Fruit fly (Drosophila melanogaster) whole organism, prepupa: ENCODE data around the gene CARPB.
A peak's percentile ranks its signal among the peaks of the same experiment; 100 is the strongest.

Source experiments
- CG11902 ChIP-seq: fragments of 200-800 bp; sonication (Bioruptor generic); optimal IDR thresholded peaks from 3 replicates; lab custom pipeline; 2016; ENCODE audit warnings: missing biosample characterization, missing genetic modification characterization
- CG15336 ChIP-seq: fragments of 200-800 bp; sonication (Bioruptor generic); IDR thresholded peaks from 2 replicates; pipeline ENCODE4 v1.3.6; 2022; ENCODE audit warnings: missing biosample characterization, missing genetic modification characterization
- CG4318 ChIP-seq: fragments of 200-800 bp; sonication (Bioruptor generic); optimal IDR thresholded peaks from 3 replicates; lab custom pipeline; 2017; ENCODE audit warnings: missing biosample characterization, mild to moderate bottlenecking, missing genetic modification characterization
- CG8632 ChIP-seq: fragments of 200-800 bp; sonication (Bioruptor generic); optimal IDR thresholded peaks from 3 replicates; lab custom pipeline; 2016; ENCODE audit warnings: missing biosample characterization, missing genetic modification characterization
- Eip75B ChIP-seq: fragments of 200-800 bp; sonication (Bioruptor generic); optimal IDR thresholded peaks from 3 replicates; lab custom pipeline; 2016; ENCODE audit warnings: missing biosample characterization, missing genetic modification characterization
- Eip78C ChIP-seq: fragments of 200-800 bp; sonication (Bioruptor generic); peaks from one replicate; lab custom pipeline; 2016; ENCODE audit warnings: missing biosample characterization, missing genetic modification characterization
- Hr39 ChIP-seq: fragments of 200-800 bp; sonication (Bioruptor generic); optimal IDR thresholded peaks from 2 replicates; lab custom pipeline; 2016; ENCODE audit warnings: missing biosample characterization, missing genetic modification characterization
- Sox102F ChIP-seq: fragments of 200-800 bp; sonication (Bioruptor generic); optimal IDR thresholded peaks from 2 replicates; lab custom pipeline; 2016; ENCODE audit warnings: missing biosample characterization, mild to moderate bottlenecking, missing genetic modification characterization
- fd85E ChIP-seq: fragments of 200-800 bp; sonication (Bioruptor generic); optimal IDR thresholded peaks from 3 replicates; lab custom pipeline; 2016; ENCODE audit warnings: missing biosample characterization, missing genetic modification characterization
- net ChIP-seq: fragments of 200-800 bp; sonication (Bioruptor generic); optimal IDR thresholded peaks from 3 replicates; lab custom pipeline; 2016; ENCODE audit warnings: missing biosample characterization, missing genetic modification characterization
- svp ChIP-seq: fragments of 200-800 bp; sonication (Bioruptor generic); peaks from one replicate; lab custom pipeline; 2016; ENCODE audit warnings: missing biosample characterization, missing genetic modification characterization
- topi ChIP-seq: fragments of 200-800 bp; sonication (Bioruptor generic); optimal IDR thresholded peaks from 3 replicates; lab custom pipeline; 2016; ENCODE audit warnings: missing biosample characterization, missing genetic modification characterization
- vri ChIP-seq: fragments of 200-800 bp; sonication (Bioruptor generic); optimal IDR thresholded peaks from 3 replicates; lab custom pipeline; 2016; ENCODE audit warnings: missing biosample characterization, mild to moderate bottlenecking, missing genetic modification characterization

- TF ChIP-seq CG4318 (GFP tag; lab: Kevin White, UChicago) (no peak), fd85E (GFP tag; lab: Kevin White, UChicago) (no peak), net (GFP tag; lab: Kevin White, UChicago) (no peak), CG8632 (no peak), Hr39 (GFP tag; lab: Kevin White, UChicago) (no peak), topi (GFP tag; lab: Kevin White, UChicago) (no peak), CG11902 (GFP tag; lab: Kevin White, UChicago) (no peak), vri (GFP tag; lab: Kevin White, UChicago) (no peak), Sox102F (GFP tag; lab: Kevin White, UChicago) (no peak), CG15336 (no peak), svp (GFP tag; lab: Kevin White, UChicago) (peak; percentile 40), Eip75B (no peak), Eip78C (GFP tag; lab: Kevin White, UChicago) (no peak)
Measured at dm6 chrX:9877240-9877639, 94.2 kb downstream of the CARPB start.
